Worm (Caenorhabditis elegans) whole organism, L4 larva: ENCODE data around the gene lgc-55.

Experiments
- D1046.2 ChIP-seq: fragments of 200-800 bp; sonication (Bioruptor generic); IDR thresholded peaks from 2 replicates; pipeline ENCODE4 v1.3.6; 2022; ENCODE audit warnings: missing genetic modification characterization, missing compliant biosample characterization
- F37D6.2 ChIP-seq: sonication (generic microtip); optimal IDR thresholded peaks from 2 replicates; lab custom pipeline; 2016; ENCODE audit warnings: mild to moderate bottlenecking, missing genetic modification characterization, missing compliant biosample characterization
- F49E8.2 ChIP-seq: sonication (generic microtip); optimal IDR thresholded peaks from 2 replicates; lab custom pipeline; 2016; ENCODE audit warnings: missing compliant biosample characterization, mild to moderate bottlenecking, missing genetic modification characterization, borderline replicate concordance
- T20F7.1 ChIP-seq: fragments of 200-800 bp; sonication (Bioruptor generic); optimal IDR thresholded peaks from 2 replicates; lab custom pipeline; 2018; ENCODE audit warnings: mild to moderate bottlenecking, missing genetic modification characterization, missing compliant biosample characterization
- T26A8.4 ChIP-seq: fragments of 200-800 bp; sonication (Bioruptor generic); IDR thresholded peaks from 2 replicates; pipeline ENCODE4 v1.3.6; 2022; ENCODE audit warnings: missing genetic modification characterization, missing compliant biosample characterization
- Y5F2A.4 ChIP-seq: fragments of 200-800 bp; sonication (Bioruptor generic); optimal IDR thresholded peaks from 2 replicates; lab custom pipeline; 2018; ENCODE audit warnings: mild to moderate bottlenecking, missing genetic modification characterization, missing compliant biosample characterization
- Y75B8A.6 ChIP-seq: fragments of 200-800 bp; sonication (Bioruptor generic); IDR thresholded peaks from 2 replicates; pipeline ENCODE4 v1.3.6; 2022; ENCODE audit warnings: missing genetic modification reagents, missing genetic modification characterization, missing compliant biosample characterization
- attf-4 ChIP-seq: sonication (generic microtip); optimal IDR thresholded peaks from 3 replicates; lab custom pipeline; 2017; ENCODE audit warnings: missing biosample characterization, missing genetic modification characterization
- ceh-28 ChIP-seq: fragments of 150-350 bp; optimal IDR thresholded peaks from 2 replicates; lab custom pipeline; 2014; ENCODE audit warnings: missing biosample characterization, missing genetic modification reagents, missing genetic modification characterization
- ceh-62 ChIP-seq: sonication (generic microtip); optimal IDR thresholded peaks from 2 replicates; lab custom pipeline; 2017; ENCODE audit warnings: missing biosample characterization, missing genetic modification characterization
- cey-2 ChIP-seq: sonication (generic microtip); optimal IDR thresholded peaks from 3 replicates; lab custom pipeline; 2017; ENCODE audit warnings: missing genetic modification characterization, mild to moderate bottlenecking, missing compliant biosample characterization, antibody characterized with exemption, borderline replicate concordance; ENCODE audit not compliant: insufficient read depth
- daf-12 ChIP-seq: fragments of 150-350 bp; optimal IDR thresholded peaks from 2 replicates; lab custom pipeline; 2014; ENCODE audit warnings: missing biosample characterization, missing genetic modification reagents, missing genetic modification characterization
- daf-19 ChIP-seq: fragments of 200-800 bp; sonication (Bioruptor generic); conservative IDR thresholded peaks from 2 replicates; pipeline ENCODE4 v1.3.6; 2022; ENCODE audit warnings: missing genetic modification characterization, missing compliant biosample characterization
- daf-8 ChIP-seq: fragments of 200-800 bp; sonication (Bioruptor generic); IDR thresholded peaks from 2 replicates; pipeline ENCODE4 v1.3.6; 2022; ENCODE audit warnings: missing genetic modification characterization, missing compliant biosample characterization
- dmd-9 ChIP-seq: fragments of 200-800 bp; sonication (Bioruptor generic); IDR thresholded peaks from 2 replicates; pipeline ENCODE4 v1.3.6; 2022; ENCODE audit warnings: missing genetic modification reagents, missing genetic modification characterization, missing compliant biosample characterization
- dpl-1 ChIP-seq: fragments of 150-350 bp; optimal IDR thresholded peaks from 2 replicates; lab custom pipeline; 2014; ENCODE audit warnings: missing biosample characterization, missing genetic modification reagents, missing genetic modification characterization
- duxl-1 ChIP-seq: sonication (generic microtip); optimal IDR thresholded peaks from 2 replicates; lab custom pipeline; 2016; ENCODE audit warnings: mild to moderate bottlenecking, missing genetic modification characterization, moderate library complexity, missing compliant biosample characterization; ENCODE audit not compliant: poor library complexity
- dve-1 ChIP-seq: sonication (generic microtip); optimal IDR thresholded peaks from 2 replicates; lab custom pipeline; 2017; ENCODE audit warnings: antibody characterized with exemption, mild to moderate bottlenecking, missing genetic modification characterization, missing compliant biosample characterization; ENCODE audit not compliant: insufficient read depth
- egl-27 ChIP-seq: sonication (generic microtip); optimal IDR thresholded peaks from 3 replicates; lab custom pipeline; 2017; ENCODE audit warnings: missing biosample characterization, missing genetic modification reagents, missing genetic modification characterization
- egl-43 ChIP-seq: fragments of 200-800 bp; sonication (Bioruptor generic); IDR thresholded peaks from 2 replicates; pipeline ENCODE4 v1.3.6; 2022; ENCODE audit warnings: missing genetic modification reagents, missing genetic modification characterization, missing compliant biosample characterization
- gei-8 ChIP-seq: fragments of 200-800 bp; sonication (Bioruptor generic); optimal IDR thresholded peaks from 2 replicates; lab custom pipeline; 2018; ENCODE audit warnings: mild to moderate bottlenecking, missing genetic modification characterization, missing compliant biosample characterization
- hif-1 ChIP-seq, 2 experiments: sonication (generic microtip); optimal IDR thresholded peaks; 2 replicates each; lab custom pipeline; 2016 to 2017; ENCODE audit warnings: missing compliant biosample characterization in 2 of 2, missing genetic modification characterization in 2 of 2, missing genetic modification reagents in 2 of 2, missing genotype in 2 of 2, mild to moderate bottlenecking in 1 of 2
- hlh-30 ChIP-seq: sonication (generic microtip); optimal IDR thresholded peaks from 2 replicates; lab custom pipeline; 2017; ENCODE audit warnings: antibody characterized with exemption, mild to moderate bottlenecking, missing genetic modification characterization, missing compliant biosample characterization; ENCODE audit not compliant: insufficient read depth
- lim-7 ChIP-seq: fragments of 200-800 bp; sonication (Bioruptor generic); IDR thresholded peaks from 2 replicates; pipeline ENCODE4 v1.3.6; 2022; ENCODE audit warnings: missing genetic modification characterization, missing compliant biosample characterization
- madf-5 ChIP-seq, 2 experiments: fragments of 200-800 bp; sonication (Bioruptor generic); IDR thresholded peaks; 2 replicates each; pipeline ENCODE4 v1.3.6; 2022; ENCODE audit warnings: missing compliant biosample characterization in 2 of 2, missing genetic modification characterization in 2 of 2
- mdt-29 ChIP-seq: fragments of 200-800 bp; sonication (Bioruptor generic); IDR thresholded peaks from 2 replicates; pipeline ENCODE4 v1.3.6; 2022; ENCODE audit warnings: missing genetic modification reagents, missing genetic modification characterization, missing compliant biosample characterization
- mes-2 ChIP-seq: sonication (generic microtip); optimal IDR thresholded peaks from 2 replicates; lab custom pipeline; 2016; ENCODE audit warnings: missing genotype, mild to moderate bottlenecking, missing genetic modification characterization, missing compliant biosample characterization; ENCODE audit not compliant: poor library complexity, severe bottlenecking
- mxl-2 ChIP-seq: fragments of 200-800 bp; sonication (Bioruptor generic); conservative IDR thresholded peaks from 2 replicates; pipeline ENCODE4 v1.3.6; 2022; ENCODE audit warnings: missing genetic modification reagents, missing genetic modification characterization, missing compliant biosample characterization
- mxl-3 ChIP-seq: fragments of 200-800 bp; sonication (Bioruptor generic); optimal IDR thresholded peaks from 2 replicates; lab custom pipeline; 2018; ENCODE audit warnings: mild to moderate bottlenecking, missing genetic modification characterization, missing compliant biosample characterization
- nhr-11 ChIP-seq: fragments of 150-350 bp; optimal IDR thresholded peaks from 2 replicates; lab custom pipeline; 2014; ENCODE audit warnings: missing biosample characterization, missing genetic modification characterization
- nhr-111 ChIP-seq: fragments of 200-800 bp; sonication (Bioruptor generic); optimal IDR thresholded peaks from 2 replicates; lab custom pipeline; 2018; ENCODE audit warnings: mild to moderate bottlenecking, missing genetic modification characterization, missing compliant biosample characterization
- nhr-237 ChIP-seq: sonication (generic microtip); optimal IDR thresholded peaks from 2 replicates; lab custom pipeline; 2017; ENCODE audit warnings: missing biosample characterization, missing genetic modification characterization
- nhr-25 ChIP-seq: sonication (generic microtip); optimal IDR thresholded peaks from 2 replicates; lab custom pipeline; 2017; ENCODE audit warnings: missing genetic modification characterization, mild to moderate bottlenecking, missing compliant biosample characterization, antibody characterized with exemption, moderate library complexity, borderline replicate concordance; ENCODE audit not compliant: insufficient read depth
- nhr-28 ChIP-seq: fragments of 150-350 bp; optimal IDR thresholded peaks from 2 replicates; lab custom pipeline; 2014; ENCODE audit warnings: missing biosample characterization, missing genetic modification characterization
- nhr-41 ChIP-seq: fragments of 200-800 bp; sonication (Bioruptor generic); IDR thresholded peaks from 2 replicates; pipeline ENCODE4 v1.3.6; 2022; ENCODE audit warnings: missing genetic modification reagents, missing genetic modification characterization, missing compliant biosample characterization
- nhr-6 ChIP-seq: fragments of 150-350 bp; optimal IDR thresholded peaks from 2 replicates; lab custom pipeline; 2014; ENCODE audit warnings: missing biosample characterization, missing genetic modification characterization
- nhr-76 ChIP-seq: fragments of 150-350 bp; optimal IDR thresholded peaks from 2 replicates; lab custom pipeline; 2014; ENCODE audit warnings: missing biosample characterization, missing genetic modification characterization
- pha-4 ChIP-seq, 2 experiments: fragments of 150-350 bp in 1 of 2; fragments of 200-800 bp in 1 of 2; sonication (Bioruptor generic) in 1 of 2; IDR thresholded peaks in 1 of 2; optimal IDR thresholded peaks in 1 of 2; 2 replicates each; pipeline versions ENCODE4 v1.3.6 to Lab custom; 2014 to 2022; ENCODE audit warnings: missing genetic modification characterization in 2 of 2, missing genetic modification reagents in 2 of 2, missing biosample characterization in 1 of 2, missing compliant biosample characterization in 1 of 2
- saeg-2 ChIP-seq: fragments of 200-800 bp; sonication (Bioruptor generic); IDR thresholded peaks from 2 replicates; pipeline ENCODE4 v1.3.6; 2022; ENCODE audit warnings: missing genetic modification reagents, missing genetic modification characterization, missing compliant biosample characterization
- set-16 ChIP-seq: fragments of 200-800 bp; sonication (Bioruptor generic); IDR thresholded peaks from 2 replicates; pipeline ENCODE4 v1.3.6; 2022; ENCODE audit warnings: missing genetic modification reagents, missing genetic modification characterization, missing compliant biosample characterization
- skn-1 ChIP-seq: fragments of 150-350 bp; optimal IDR thresholded peaks from 2 replicates; lab custom pipeline; 2014; ENCODE audit warnings: missing biosample characterization, missing genetic modification characterization
- spr-1 ChIP-seq: sonication (generic microtip); optimal IDR thresholded peaks from 2 replicates; lab custom pipeline; 2016; ENCODE audit warnings: mild to moderate bottlenecking, missing genetic modification characterization, missing compliant biosample characterization
- spr-3 ChIP-seq: fragments of 200-800 bp; sonication (Bioruptor generic); optimal IDR thresholded peaks from 2 replicates; lab custom pipeline; 2018; ENCODE audit warnings: mild to moderate bottlenecking, missing genetic modification characterization, missing compliant biosample characterization
- tag-97 ChIP-seq: fragments of 200-800 bp; sonication (Bioruptor generic); IDR thresholded peaks from 2 replicates; pipeline ENCODE4 v1.3.6; 2022; ENCODE audit warnings: missing genetic modification characterization, missing compliant biosample characterization
- tra-1 ChIP-seq: fragments of 200-800 bp; sonication (Bioruptor generic); IDR thresholded peaks from 2 replicates; pipeline ENCODE4 v1.3.6; 2022; ENCODE audit warnings: missing genetic modification reagents, missing genetic modification characterization, missing compliant biosample characterization
- unc-130 ChIP-seq: sonication (generic microtip); optimal IDR thresholded peaks from 2 replicates; lab custom pipeline; 2016; ENCODE audit warnings: missing genetic modification reagents, missing genetic modification characterization, missing compliant biosample characterization
- zag-1 ChIP-seq: fragments of 150-350 bp; optimal IDR thresholded peaks from 2 replicates; lab custom pipeline; 2014; ENCODE audit warnings: missing biosample characterization, missing genetic modification characterization
- zfp-3 ChIP-seq: fragments of 200-800 bp; sonication (Bioruptor generic); conservative IDR thresholded peaks from 2 replicates; pipeline ENCODE4 v1.3.6; 2022; ENCODE audit warnings: missing genetic modification reagents, missing genetic modification characterization, missing compliant biosample characterization
- zip-11 ChIP-seq: fragments of 200-800 bp; sonication (Bioruptor generic); IDR thresholded peaks from 2 replicates; pipeline ENCODE4 v1.3.6; 2022; ENCODE audit warnings: missing genetic modification characterization, missing compliant biosample characterization
- ztf-7 ChIP-seq: fragments of 150-350 bp; optimal IDR thresholded peaks from 2 replicates; lab custom pipeline; 2014; ENCODE audit warnings: missing biosample characterization, missing genetic modification characterization

Gene lgc-55

DNA sequence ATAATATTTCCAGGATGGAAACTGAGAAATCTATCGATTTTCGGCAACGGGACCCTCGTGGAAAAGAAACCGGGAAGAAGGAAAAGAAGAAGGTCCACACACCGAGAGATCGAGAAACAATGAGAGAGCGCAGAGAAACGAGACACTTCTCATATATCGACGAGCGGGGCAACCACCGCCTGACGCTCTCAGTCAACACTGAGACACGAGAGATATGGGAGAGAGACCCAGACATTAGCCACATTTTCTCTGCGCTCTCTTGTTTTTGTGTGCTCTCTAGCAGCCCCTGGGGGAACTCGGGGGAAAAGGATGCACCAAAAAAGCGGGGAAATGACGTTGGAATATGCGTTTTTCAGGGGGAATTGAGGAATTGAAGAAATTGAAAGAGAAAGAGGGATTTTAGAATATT is 17.1 kb upstream of the lgc-55 start (continued):
- TF ChIP-seq zfp-3 (GFP tag; lab: Robert Waterston, UW) (no peak), nhr-11 (tag; lab: Kevin White, UChicago) (peak; percentile 72), daf-12 (no peak), T20F7.1 (GFP tag; lab: Kevin White, UChicago) (no peak), tra-1 (GFP tag; lab: Robert Waterston, UW) (peak; percentile 68; the same call in 1 of the 2 replicates), nhr-6 (tag; lab: Kevin White, UChicago) (peak; percentile 45), Y5F2A.4 (GFP tag; lab: Kevin White, UChicago) (no peak), ceh-28 (tag; lab: Kevin White, UChicago) (peak; percentile 71), daf-19 (GFP tag; lab: Robert Waterston, UW) (no peak), daf-8 (GFP tag; lab: Robert Waterston, UW) (no peak), mxl-3 (GFP tag; lab: Kevin White, UChicago) (peak; percentile 68), mxl-2 (GFP tag; lab: Robert Waterston, UW) (no peak), duxl-1 (tag; lab: Kevin White, UChicago) (no peak), unc-130 (GFP tag; lab: Kevin White, UChicago) (no peak), ceh-62 (tag; lab: Kevin White, UChicago) (no peak), nhr-237 (tag; lab: Kevin White, UChicago) (no peak), cey-2 (tag; lab: Kevin White, UChicago) (no peak), nhr-41 (GFP tag; lab: Robert Waterston, UW) (no peak), nhr-28 (tag; lab: Kevin White, UChicago) (peak; percentile 43), saeg-2 (GFP tag; lab: Robert Waterston, UW) (no peak), mes-2 (tag; lab: Kevin White, UChicago) (peak; percentile 75), dmd-9 (0 out of 2 replicates have a peak, but pooled peaks have one; percentile 34), spr-1 (tag; lab: Kevin White, UChicago) (no peak), zag-1 (tag; lab: Kevin White, UChicago) (no peak), skn-1 (tag; lab: Kevin White, UChicago) (no peak), dve-1 (tag; lab: Kevin White, UChicago) (peak; percentile 87), attf-4 (tag; lab: Kevin White, UChicago) (no peak), nhr-111 (GFP tag; lab: Kevin White, UChicago) (no peak), nhr-76 (tag; lab: Kevin White, UChicago) (no peak), D1046.2 (GFP tag; lab: Robert Waterston, UW) (no peak), gei-8 (GFP tag; lab: Kevin White, UChicago) (no peak), egl-27 (tag; lab: Kevin White, UChicago) (no peak), tag-97 (GFP tag; lab: Robert Waterston, UW) (no peak), hif-1 (tag; optimal IDR thresholded peaks at IDR 0.05; lab: Kevin White, UChicago) (peak in 1 of 2 experiments; percentile 56), egl-43 (no peak), hlh-30 (tag; lab: Kevin White, UChicago) (peak; percentile 98), F37D6.2 (tag; lab: Kevin White, UChicago) (peak; percentile 70), dpl-1 (GFP tag; lab: Kevin White, UChicago) (peak; percentile 46), nhr-25 (tag; lab: Kevin White, UChicago) (no peak), mdt-29 (GFP tag; lab: Robert Waterston, UW) (0 out of 2 replicates have a peak, but pooled peaks have one; percentile 34), set-16 (GFP tag; lab: Robert Waterston, UW) (peak; percentile 62), T26A8.4 (GFP tag; lab: Robert Waterston, UW) (peak; percentile 56; the same call in 1 of the 2 replicates), ztf-7 (peak; percentile 33), spr-3 (GFP tag; lab: Kevin White, UChicago) (no peak), madf-5 (GFP tag; IDR thresholded peaks at IDR 0.05; lab: Robert Waterston, UW) (no peak), F49E8.2 (tag; lab: Kevin White, UChicago) (no peak), pha-4 (GFP tag; IDR thresholded peaks at IDR 0.05; lab: Robert Waterston, UW) (no peak), pha-4 (tag; optimal IDR thresholded peaks at IDR 0.05; lab: Kevin White, UChicago) (peak; percentile 29), lim-7 (GFP tag; lab: Robert Waterston, UW) (no peak), zip-11 (GFP tag; lab: Robert Waterston, UW) (no peak), Y75B8A.6 (GFP tag; lab: Robert Waterston, UW) (no peak)
